Fruit fly (Drosophila melanogaster) S2 (cell line): ENCODE data around the gene CG15170.

Experiments
- CG8478 ChIP-seq: fragments of >200 bp; optimal IDR thresholded peaks from 2 replicates; lab custom pipeline; 2018
- CTCF ChIP-seq, 2 experiments: fragments of >200 bp; optimal IDR thresholded peaks; 2 replicates each; lab custom pipeline; 2018

DNA sequence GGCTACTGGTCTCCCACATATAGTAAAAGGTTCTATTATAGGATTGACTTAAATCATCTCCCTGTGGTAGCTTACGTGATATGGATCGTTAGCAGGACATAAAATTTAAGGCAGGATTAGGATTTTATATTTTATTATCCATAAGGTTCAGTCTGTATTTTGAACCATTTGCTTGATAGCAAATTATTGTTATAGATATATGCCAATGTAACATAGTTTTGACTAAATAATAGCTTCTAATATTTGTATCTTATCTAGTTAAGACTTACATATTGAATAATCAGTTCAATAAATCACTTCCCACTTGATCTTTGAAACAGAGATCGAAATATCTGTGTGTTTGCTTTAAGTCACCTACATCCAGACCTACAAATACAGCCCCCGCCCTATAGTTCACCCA is 20.5 kb upstream of the CG15170 start, which contains the start of gene robl37BC:
- TF ChIP-seq CTCF (optimal IDR thresholded peaks at IDR 0.05; lab: Kevin White, UChicago) (no peak), CG8478 (no peak)
